Worm (Caenorhabditis elegans): ENCODE results near the gene unc-105.

unc-105 gene

DNA sequence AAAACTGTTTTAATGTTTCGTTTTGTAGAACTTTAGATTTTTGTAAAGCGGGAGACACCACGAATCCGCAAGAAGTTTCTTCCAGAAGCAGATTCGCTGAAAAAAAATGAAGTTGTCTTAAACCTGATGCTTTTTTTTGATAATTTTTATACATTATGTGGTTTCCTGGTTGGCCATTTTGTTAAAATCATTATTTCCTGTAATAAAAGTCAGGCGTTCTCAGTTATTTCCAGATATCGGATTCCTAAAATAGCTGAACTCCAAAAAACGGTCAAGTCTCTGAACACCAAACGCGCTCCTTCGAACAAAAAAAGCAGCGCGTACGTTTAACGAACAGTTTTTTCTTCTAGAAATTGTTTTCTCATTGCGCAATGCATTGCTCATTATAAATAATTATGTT lies 21.1 kb downstream of the unc-105 start:
- TF ChIP-seq unc-62 (GFP tag; optimal IDR thresholded peaks at IDR 0.05) = no peak

DNA sequence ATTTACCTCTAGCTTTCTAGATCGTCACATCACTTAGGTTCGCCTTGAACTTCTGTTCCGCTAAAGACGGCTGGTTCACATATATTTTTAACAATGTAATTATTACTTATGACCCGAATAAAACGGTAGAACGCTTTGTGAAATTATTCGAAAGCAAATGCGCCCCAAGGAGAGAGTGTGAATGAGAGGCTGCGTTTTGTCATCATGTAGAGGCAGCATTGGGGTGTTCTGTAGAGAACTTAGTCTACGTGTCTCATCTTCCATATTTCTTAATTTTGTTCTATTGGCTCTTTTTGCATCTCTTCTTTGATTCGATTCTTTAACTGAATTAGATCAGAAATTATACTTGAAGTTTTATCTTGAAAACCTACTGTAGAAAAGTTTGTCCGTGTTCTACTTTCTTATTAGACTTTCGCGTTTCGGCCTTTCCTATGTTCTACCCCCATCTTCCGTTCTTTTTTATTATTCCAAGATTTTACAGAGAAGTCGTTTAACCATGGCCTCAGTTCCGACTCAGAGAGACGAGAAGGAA lies 21.8 kb downstream of the unc-105 start, which contains the start of gene cdc-48.2:
Gene cdc-48.2 (plus strand): TSS at position 482 of the 532 bp plus-strand sequence.
- no peak for TF ChIP-seq unc-62 (GFP tag; optimal IDR thresholded peaks at IDR 0.05)

DNA sequence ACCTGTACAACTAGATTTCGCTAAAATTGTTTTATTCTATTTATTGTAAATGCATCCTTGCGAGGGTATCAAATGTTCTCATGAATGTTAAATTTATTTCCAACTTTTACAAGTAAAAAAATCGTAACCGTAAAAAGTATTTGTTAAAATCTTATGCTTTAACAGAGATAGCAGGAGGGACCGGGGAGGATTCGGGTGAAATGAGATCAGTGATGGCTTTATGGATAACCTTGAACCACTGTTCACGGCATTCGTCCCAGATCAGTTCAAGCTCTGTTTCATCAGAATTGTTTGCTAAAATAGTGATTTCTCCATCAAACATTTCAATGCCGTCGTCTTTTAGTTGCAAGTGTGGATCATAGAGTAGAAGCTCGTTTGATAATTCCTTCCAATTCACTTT lies 24.9 kb downstream of the unc-105 start:
- TF ChIP-seq unc-62 (GFP tag; optimal IDR thresholded peaks at IDR 0.05) = no peak

DNA sequence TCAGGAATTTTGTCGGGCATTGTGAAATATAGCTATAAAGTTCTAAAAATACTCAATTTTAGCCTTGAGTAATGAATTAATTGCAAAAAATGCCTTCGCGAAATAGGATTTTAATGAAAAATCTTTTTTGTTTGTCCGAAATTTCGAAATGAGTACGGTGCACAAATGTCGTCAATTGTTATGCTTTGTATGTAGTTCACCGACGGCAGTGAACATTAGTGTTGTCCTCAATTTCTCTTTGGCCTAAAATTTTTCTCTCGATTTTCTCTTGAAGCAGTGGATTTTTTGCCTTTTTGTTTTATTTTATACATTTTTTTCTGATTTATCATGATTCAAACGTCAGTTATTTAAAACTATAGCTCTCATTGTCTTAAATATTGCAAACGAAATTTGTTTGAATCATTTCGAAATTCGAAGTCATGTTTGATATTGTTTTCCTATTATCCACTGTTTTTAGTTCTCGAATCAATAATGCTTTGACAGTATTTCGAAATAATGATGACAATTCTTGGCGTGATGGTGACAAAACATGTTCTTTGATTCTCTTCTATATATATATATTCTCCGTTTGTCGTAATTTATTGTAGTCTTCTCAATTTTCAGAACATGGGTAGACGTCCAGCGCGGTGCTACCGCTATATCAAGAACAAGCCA lies 27.1 kb downstream of the unc-105 start, which contains the start of the genes ints-11 and rpl-10:
Gene ints-11 (minus strand): TSS at position 201 of the 654 bp plus-strand sequence.
Gene rpl-10 (plus strand): TSS at position 604 of the 654 bp plus-strand sequence.
- TF ChIP-seq unc-62 (GFP tag; optimal IDR thresholded peaks at IDR 0.05) = no peak

DNA sequence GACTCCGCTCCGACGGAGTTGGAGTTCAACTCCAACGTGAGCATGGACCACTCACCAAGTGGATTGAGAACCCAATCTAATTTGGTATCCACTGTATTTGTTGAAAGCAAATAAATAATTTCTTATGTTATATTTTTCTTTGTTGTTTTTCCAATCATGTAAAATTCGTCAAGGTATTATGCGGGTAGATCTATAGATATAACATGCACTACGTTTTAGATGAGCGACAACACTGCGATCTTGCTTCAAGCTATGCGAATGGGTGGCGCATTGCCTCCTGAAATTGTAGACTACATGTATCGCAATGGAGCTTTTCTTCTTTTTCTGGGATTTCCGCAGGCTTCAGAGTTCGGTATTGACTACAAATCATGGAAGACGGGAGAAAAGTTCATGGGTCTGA lies 28.3 kb downstream of the unc-105 start, which contains the start of gene F10B5.2:
Gene F10B5.2 (plus strand): TSS at position 220 of the 400 bp plus-strand sequence.
- TF ChIP-seq unc-62 (GFP tag; optimal IDR thresholded peaks at IDR 0.05) = no peak

DNA sequence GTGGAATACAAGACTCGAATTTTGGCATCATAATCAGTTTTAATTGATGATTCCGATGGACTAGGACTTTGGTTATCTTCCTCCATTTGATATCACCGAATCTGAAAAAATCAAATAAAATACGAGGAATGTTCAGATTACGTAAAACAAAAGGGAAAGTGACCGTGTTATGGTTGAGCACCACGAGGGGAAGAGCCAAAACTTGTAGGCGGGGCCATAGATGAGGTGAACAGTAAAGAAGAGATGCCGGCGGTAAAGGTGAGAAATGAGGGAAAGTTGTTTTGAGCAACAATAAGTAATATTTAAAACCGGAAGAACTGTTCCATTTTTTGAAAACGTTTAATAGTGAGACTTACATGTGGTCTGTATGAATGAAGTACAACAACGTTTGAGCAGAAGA lies 33.7 kb downstream of the unc-105 start, which contains the start of gene F10B5.3:
Gene F10B5.3 (minus strand): TSS at position 101 of the 400 bp plus-strand sequence.
- TF ChIP-seq unc-62 (GFP tag; optimal IDR thresholded peaks at IDR 0.05) = no peak

DNA sequence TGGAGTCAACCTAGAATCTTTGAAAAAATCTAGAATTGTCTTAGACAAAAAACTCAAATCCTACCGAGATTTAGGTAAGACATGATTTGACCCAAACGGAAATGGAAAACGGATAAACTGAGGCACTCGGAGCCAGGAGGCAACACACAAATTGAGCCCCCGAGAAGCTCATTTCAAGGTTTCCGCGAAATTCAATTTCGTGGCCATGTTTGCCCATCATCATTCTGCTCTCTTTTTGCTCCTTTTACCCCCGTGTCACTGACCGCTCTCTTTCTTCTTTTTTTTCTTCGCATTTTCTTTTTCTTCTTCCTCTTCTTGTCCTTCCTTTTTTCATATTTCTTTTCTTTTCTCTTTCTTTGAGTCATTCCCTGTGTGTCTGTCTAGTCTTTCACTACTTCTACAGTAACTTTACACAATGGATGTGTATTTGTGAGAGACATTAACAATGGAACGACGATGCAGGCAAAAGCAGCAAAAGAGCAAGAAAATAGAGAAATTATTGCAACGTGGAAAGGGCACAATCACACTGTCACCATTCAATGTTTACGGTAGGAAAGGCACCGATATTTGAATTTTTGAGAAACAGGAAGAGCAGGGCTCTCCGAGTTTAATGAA lies 36.6 kb downstream of the unc-105 start:
- TF ChIP-seq unc-62 (GFP tag; optimal IDR thresholded peaks at IDR 0.05) = no peak

DNA sequence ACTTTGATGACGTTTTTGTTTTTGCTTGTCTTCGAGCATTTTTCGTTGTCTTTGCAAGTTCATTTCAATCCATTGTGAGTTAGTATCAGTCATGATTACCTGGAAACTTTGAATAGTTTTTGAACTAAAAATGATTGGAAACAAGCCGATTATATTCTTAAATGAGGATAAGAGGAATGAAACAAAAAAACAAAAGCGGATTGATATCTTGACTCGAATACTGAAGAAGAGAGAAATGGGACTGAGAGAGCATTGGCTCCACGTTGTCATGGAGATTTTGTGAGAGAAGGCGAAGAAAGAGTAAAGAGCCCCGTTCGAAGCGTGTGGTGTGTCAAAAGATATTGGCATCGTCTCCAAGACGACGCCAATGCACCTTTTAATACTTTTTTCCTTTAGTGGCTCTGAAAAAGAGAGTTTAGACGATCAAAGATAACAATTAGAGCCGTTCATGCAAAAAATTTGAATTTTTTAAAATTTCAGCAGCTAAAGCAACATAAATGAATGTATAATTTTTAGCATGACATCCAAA lies 40.6 kb downstream of the unc-105 start, which contains the start of the genes tub-1 and tmem-138:
Gene tub-1 (minus strand): TSS at position 101 of the 529 bp plus-strand sequence.
Gene tmem-138 (plus strand): TSS at position 479 of the 529 bp plus-strand sequence.
- no peak for TF ChIP-seq unc-62 (GFP tag; optimal IDR thresholded peaks at IDR 0.05)

DNA sequence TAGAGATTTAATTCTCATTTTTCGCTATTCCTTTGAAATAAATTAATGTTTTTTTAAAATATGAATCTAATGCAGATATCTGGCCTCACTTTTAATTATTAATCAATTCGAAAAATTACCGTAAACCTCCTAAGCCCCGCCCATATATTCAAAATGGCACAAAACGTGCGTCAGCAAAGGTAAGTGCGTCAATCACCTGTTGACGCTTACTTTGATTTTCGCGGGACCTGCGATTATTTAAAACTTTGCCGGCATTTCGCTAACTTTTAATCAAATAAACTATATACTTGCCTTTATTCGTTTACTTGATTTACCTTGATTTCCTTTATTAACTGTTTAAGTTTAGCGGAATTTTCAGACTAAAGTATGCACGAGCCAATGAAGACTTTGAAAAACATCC lies 41.7 kb downstream of the unc-105 start, which contains the start of gene pch-2:
Gene pch-2 (plus strand): TSS at position 359 of the 400 bp plus-strand sequence.
- no peak for TF ChIP-seq unc-62 (GFP tag; optimal IDR thresholded peaks at IDR 0.05)

DNA sequence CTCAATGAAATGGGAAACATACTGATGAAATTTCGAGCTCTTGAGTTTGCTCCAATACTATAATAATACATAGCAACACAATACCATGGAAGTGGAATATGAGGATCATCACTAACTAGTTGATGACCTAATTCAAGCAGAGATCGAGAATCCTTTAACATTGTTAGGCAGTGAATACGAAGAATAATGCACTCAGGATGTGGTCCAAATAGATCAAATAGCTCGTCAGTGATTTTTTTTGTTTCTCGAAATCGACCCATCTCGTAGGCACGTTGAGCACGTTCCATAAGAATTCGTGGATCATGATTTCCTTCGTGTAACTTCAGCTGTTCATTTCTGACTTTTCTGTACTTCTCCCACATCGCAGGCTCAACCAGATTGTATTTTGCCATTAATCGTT lies 44.7 kb downstream of the unc-105 start:
- TF ChIP-seq unc-62 (GFP tag; optimal IDR thresholded peaks at IDR 0.05) = no peak

DNA sequence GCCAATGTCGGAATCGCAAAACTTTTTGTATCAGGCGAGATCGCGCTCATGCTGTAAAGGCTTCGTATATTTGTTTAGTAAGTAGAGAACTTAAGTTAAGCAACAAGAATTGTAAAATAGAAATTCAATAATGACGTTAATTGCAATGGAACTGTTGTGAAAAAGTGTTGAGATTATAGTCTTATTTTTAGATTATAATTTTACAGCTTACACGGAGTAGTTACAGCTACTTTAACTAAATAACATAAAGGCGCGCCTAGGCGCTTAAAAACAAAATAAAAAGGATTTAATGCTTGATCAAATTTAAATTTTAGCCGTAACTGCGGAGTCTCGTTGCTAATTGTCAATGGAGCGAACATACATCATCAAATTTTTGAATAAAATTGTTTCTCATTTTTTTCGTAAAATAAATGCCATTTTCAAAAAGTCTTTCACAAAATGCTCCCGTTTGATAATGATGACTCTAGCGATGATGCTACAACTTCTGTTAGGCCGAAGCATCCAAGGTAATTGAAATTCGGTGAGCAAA lies 45.9 kb downstream of the unc-105 start, which contains the start of the genes emb-27 and rrf-3:
Gene emb-27 (minus strand): TSS at position 51 of the 529 bp plus-strand sequence.
Gene rrf-3 (plus strand): TSS at position 346 of the 529 bp plus-strand sequence.
- TF ChIP-seq unc-62 (GFP tag; optimal IDR thresholded peaks at IDR 0.05) = no peak

DNA sequence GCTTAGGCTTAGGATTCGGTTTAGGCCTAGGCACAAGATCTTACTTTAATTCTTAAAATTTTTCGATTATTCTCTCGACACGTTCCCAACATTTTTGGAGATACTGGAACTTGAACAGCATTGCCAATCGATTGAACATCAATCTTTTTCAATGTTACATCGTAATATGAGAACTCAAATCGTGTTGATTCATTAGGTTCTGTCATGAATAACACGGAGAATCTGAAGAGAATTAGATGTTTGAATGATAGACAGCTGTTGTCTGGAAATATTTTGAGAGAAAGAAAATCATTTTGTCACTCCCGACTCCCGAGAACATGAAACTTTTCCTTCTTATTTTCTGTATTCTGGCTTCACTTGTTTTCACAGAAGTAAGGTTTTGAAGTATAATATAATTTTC lies 53.0 kb downstream of the unc-105 start, which contains the start of gene T05C12.15:
Gene T05C12.15 (plus strand): TSS at position 301 of the 400 bp plus-strand sequence.
- no peak for TF ChIP-seq unc-62 (GFP tag; optimal IDR thresholded peaks at IDR 0.05)

DNA sequence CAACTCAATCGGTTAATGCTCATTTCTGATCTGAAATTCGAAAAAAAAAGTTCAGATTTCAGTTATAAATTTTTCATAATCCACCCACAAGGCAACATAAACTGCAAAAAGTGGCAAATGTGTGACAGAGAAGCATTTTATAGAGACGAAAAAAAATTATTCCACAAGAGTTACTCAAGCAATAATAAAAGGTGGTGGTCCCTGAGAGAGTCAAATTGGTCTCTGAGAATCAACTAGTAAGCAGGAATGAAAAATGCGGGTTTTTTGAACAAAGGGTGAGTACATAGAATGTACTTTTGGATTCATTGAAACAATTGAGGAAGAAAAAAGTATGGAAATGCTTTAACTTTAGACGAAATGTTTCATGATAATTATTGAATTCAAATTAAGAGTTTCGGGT lies 54.1 kb downstream of the unc-105 start, which contains the start of gene T05C12.11:
Gene T05C12.11 (minus strand): TSS at position 101 of the 400 bp plus-strand sequence.
- TF ChIP-seq unc-62 (GFP tag; optimal IDR thresholded peaks at IDR 0.05) = no peak
